Worm (Caenorhabditis elegans): ENCODE measurements around the gene nhr-146.
"Not testable (repeated sequence)": the region's sequence is repeated elsewhere in the genome, so short reads cannot be mapped to it uniquely, and the experiment has no call there.

nhr-146 gene

DNA sequence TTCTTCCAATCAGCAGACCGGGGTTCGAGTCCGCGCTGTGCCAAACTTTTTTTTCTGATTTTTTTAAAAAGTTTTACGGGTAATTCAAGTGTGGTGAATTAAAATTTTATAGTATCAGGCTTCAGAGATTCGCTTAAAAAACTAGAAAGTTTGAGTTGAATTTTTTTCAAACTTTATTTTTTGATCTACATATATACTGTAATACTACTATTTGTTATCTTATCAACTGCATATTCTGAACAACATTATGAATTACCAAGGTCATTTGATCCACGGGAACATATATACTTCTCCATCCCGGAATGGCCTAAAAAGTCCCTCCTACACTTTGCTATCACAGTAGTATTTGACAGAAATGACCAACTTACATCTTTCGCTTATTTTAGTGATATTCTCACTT is 6.8 kb downstream of the nhr-146 start, which contains the start of gene Y41D4B.6:
Gene Y41D4B.6, plus strand, starts transcription at position 301 of the 400 bp plus-strand sequence.
- TF ChIP-seq unc-62 (GFP tag; optimal IDR thresholded peaks at IDR 0.05): no peak

DNA sequence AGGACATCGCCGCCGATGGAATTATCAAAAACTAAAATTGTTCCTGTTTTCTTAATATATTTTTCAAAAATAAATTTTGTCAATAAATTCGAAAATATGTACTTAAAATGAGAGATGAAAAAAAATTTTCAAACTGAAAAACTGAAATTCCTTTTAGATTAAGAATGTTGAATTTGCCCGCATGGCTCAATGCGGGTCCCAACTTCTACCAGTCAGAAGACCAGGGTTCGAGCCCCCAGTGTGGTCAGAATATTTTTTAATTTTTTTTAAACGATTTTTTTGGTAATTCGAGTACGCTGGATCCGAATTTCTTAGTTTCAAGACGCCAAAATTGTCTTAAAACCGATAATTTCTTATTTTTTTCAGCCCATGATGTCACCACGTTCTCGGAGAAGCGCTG is 10.7 kb downstream of the nhr-146 start:
- no peak for TF ChIP-seq unc-62 (GFP tag; optimal IDR thresholded peaks at IDR 0.05)

DNA sequence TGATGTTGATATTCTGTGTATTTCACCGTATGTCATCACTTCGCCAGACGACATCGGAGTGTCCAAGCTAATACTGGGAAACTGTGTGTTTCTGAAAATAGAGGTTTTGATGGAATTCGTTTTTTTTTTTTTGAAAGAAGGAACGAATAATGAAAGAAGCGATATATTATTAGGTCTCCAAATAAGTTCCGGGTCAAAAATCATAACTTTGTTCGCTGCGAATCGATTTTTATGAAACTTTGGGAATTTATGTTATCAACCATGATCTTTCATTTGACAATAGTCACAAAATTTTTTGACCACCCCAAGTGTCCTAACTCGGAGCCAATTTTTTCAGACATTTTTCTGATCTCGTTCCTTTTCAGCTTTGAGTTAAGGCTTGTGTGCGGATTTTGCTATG is 18.6 kb downstream of the nhr-146 start, which contains the start of gene nhr-274:
Gene nhr-274, minus strand, starts transcription at position 101 of the 400 bp plus-strand sequence.
- not testable (repeated sequence) for TF ChIP-seq unc-62 (GFP tag; optimal IDR thresholded peaks at IDR 0.05)

DNA sequence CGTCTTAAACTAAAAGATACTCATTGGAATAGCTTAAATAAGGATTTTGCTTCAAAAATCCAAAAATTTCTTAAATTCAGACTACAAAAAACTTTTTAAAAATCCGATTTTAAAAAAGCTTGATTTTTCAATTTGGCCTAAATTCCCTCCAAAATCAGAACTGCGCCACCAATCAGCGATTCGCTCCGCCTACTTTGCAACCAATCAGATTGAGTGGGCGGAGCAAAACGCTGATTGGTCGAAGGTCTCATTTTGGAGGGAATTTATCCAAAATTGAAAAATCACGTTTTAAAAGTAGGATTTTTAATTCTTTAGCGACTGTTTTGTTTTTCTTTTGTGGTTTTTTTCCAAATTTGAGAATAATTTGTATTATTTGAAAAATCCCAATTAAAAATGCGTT is 22.7 kb downstream of the nhr-146 start:
- no peak for TF ChIP-seq unc-62 (GFP tag; optimal IDR thresholded peaks at IDR 0.05)

DNA sequence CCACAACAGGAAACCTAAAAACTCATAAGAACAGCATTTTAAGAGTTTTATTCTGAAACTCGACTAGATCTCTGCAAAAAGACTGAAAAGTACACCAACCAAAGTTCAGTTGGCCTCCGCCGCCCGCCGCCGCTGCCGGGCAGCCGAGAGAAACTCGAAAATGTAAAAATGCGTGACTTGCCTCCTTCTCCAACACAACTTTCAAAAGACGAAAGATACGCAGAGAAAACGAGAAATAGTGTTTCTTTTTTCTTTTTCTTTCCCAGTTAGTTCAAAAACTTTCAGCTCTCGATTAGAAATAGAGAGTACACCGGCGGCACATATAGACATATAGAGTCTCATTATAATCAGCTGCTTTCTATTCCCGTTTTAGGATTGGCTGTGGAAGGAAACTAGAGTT is 23.2 kb downstream of the nhr-146 start:
- TF ChIP-seq unc-62 (GFP tag; optimal IDR thresholded peaks at IDR 0.05): no peak

DNA sequence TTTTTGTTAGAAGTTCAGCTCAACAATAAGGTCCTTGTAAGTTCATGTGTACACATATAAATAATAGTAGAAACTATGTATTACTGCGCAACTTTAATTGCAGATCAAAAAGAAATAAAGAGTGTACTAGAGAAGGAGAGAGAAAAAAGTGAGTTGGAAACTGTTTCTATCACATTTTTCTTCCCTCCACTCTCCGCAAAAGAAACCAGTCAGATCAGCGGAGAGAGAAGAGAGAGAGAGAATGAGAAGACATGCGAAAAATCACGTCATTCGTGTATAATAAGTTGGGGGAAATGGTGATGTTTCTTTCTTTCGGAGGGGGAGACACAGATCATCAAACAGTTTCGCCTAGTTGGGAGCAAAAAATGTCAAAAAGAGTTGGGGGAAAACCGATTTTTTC is 28.7 kb downstream of the nhr-146 start:
- no peak for TF ChIP-seq unc-62 (GFP tag; optimal IDR thresholded peaks at IDR 0.05)

DNA sequence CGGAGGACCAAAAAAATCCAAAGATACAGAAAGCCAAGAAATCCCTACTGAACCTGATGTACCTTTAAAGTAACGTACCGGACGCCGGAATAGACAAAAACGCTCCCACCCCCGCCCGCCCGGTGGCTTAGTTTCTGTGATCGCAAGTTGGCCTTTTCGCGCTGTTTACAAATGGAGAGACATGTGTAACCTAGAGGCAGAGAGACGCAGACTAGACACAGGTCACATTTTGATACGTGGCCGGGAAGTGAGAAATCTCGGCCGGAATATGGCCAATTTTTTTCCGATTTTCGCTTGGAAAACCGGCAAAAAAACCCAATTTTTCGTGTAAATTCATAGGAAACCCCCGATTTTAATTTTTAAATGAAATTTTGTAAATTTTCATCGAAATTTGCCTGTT is 30.5 kb downstream of the nhr-146 start:
- no peak for TF ChIP-seq unc-62 (GFP tag; optimal IDR thresholded peaks at IDR 0.05)

DNA sequence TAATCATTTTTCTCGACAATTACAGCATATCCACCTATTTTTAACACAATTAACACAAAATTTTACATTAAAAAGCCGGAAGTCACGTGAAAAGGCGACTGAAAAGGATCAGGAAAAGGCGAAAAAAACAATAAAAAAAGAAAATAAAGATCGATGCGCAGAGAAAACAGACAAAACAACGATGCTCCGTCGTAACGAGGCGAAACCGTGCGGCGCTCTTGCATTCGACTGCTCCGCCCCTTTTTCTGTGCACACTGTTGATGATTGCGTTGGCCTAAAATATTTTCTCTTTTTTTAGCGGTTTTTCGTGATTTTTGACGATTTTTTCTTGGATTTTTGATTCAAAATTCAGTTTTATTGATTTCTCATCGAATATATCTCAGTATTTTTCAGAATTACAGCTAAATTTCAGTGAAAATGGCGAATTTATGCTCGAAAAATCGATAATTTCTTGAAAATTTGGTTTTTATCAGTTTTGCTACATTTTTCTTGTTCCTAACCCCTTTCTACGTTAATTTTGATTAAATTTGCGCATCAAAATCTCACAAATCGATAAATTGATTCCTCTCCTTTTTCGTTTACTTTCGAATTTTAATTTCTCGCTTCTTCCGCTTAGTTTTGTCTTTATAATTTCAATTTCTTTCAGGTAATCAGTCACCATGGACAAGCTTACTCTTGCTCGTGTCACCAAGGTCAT is 32.6 kb downstream of the nhr-146 start, which contains the start of gene rps-28:
Gene rps-28, plus strand, starts transcription at position 647 of the 697 bp plus-strand sequence.
- no peak for TF ChIP-seq unc-62 (GFP tag; optimal IDR thresholded peaks at IDR 0.05)

DNA sequence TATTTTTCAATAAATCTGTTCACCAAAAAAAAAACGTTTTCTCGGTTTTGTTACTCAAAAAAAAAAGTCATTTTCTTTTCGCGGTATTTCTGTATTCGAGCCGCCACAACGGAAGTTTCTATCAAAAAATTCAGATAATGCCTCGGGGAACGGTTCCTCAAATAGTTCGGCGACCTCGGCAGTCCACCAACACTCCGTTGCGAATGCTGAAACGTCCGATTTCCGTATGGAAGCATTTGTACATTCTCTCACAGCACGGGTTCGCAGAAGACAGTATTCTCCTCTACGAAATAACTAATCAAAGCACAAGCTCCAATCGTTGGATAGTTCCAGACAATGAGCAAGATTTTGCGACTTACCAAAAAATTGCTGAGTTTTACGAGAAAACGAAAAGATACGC is 33.4 kb downstream of the nhr-146 start, which contains the start of gene Y41D4B.4:
Gene Y41D4B.4, plus strand, starts transcription at position 133 of the 400 bp plus-strand sequence.
- TF ChIP-seq unc-62 (GFP tag; optimal IDR thresholded peaks at IDR 0.05): no peak

DNA sequence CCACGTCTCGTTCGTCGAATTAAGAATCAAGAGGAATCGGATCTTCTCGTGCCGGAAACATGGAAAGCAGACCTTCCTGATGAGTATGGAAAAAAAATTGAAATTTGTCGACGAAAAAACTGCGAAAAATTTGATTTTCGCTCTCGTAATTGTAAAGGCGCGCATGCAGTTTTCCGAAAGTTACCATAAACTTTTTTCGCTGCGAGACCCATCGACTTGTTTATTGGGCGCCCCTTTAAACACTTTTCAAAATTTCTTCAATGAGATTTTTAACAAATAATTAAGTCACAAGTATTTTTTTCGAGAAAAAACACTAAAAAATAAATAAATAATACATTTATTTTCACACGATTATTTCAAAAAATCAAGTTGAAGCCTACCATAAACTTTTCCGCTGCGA is 34.1 kb downstream of the nhr-146 start:
- TF ChIP-seq unc-62 (GFP tag; optimal IDR thresholded peaks at IDR 0.05): no peak

DNA sequence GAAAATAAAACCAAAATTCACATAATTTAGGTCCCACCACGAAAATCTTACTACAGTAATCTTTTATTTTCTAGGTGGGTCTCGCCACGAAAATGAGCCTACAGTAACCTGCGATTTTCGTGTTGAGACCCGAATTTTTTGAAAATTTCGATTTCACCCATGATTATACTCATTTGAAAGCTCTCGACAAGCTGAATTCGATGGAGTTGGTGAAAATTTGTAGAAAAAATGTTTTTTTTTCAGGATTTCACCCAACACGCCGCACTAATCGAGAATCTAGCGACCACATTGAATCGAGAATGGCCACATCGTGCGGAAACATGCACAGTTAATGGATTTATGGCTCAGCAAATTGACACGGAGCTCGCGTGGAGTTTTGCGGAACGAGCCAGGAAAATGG is 36.3 kb downstream of the nhr-146 start:
- TF ChIP-seq unc-62 (GFP tag; optimal IDR thresholded peaks at IDR 0.05): no peak

DNA sequence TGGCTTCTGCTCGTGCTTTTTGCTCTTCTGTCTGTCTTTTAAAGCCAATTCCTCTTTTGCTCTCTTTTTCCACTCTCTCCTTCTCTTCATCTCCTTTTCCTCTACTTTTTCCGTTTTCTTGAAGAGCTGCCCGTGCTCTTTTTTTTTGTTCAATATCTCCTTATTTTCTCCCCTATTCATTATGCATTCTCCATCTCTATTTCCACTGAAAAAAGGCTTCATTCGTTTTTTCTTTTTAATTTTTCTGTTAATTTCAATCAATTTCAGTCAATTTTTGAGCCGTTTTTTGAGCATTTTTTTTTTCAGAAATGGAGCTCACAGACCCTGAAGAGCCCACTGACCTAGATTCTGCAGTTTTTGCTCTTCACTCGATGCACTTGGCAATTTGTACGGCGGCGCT is 45.8 kb downstream of the nhr-146 start, which contains the start of gene Y41D4B.1:
Gene Y41D4B.1, plus strand, starts transcription at position 301 of the 400 bp plus-strand sequence.
- no peak for TF ChIP-seq unc-62 (GFP tag; optimal IDR thresholded peaks at IDR 0.05)

DNA sequence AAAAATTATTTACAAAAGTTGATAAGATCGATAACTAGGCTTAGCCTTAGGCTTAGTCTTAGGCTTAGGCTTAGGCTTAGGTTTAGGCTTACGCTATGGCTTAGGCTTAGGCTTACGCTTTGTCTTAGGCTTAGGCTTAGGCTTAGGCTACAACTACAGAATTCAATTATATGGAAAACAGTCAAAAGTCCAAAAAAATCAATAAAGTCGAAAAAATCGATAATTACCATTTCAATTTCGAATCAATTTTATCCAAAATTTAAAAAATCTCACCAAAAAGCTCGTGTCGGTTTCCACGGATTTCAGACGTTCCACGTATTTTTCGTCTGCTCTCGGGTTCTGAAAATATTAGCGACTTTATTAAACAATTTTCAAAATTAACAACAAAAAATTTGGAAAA is 50.3 kb downstream of the nhr-146 start:
- no peak for TF ChIP-seq unc-62 (GFP tag; optimal IDR thresholded peaks at IDR 0.05)

DNA sequence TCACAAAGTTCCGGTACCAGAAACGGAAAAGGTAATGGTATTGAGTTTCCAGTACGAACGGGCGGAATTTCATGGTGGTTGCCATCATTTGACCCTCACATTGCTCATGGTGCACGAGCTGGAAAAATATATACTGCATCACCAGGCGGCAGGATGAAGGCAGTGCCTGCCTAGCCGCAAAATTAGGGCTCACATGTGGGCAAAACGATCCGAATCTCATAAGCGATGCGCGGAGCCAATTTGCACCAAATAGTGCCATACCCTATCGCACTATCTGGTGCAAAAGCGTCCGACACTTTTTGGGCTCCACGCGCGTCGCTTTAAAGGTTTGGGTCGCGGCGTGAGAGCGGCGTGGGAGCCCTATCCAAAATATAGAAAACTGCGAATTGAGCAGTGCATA is 52.6 kb downstream of the nhr-146 start:
- no peak for TF ChIP-seq unc-62 (GFP tag; optimal IDR thresholded peaks at IDR 0.05)
